Fruit fly (Drosophila melanogaster) whole organism, wandering third instar larva: ENCODE measurements around the gene fz.
A peak's percentile ranks its signal among the peaks of the same experiment; 100 is the strongest.

Experiments
- Abd-B ChIP-seq: fragments of >200 bp; optimal IDR thresholded peaks from 2 replicates; lab custom pipeline; 2017; ENCODE audit warnings: missing biosample characterization, missing genetic modification characterization
- CG32264 ChIP-seq: fragments of 200-800 bp; sonication (Bioruptor generic); optimal IDR thresholded peaks from 2 replicates; lab custom pipeline; 2016; ENCODE audit warnings: missing biosample characterization, missing genetic modification characterization
- CG9705 ChIP-seq: fragments of 200-800 bp; sonication (Bioruptor generic); optimal IDR thresholded peaks from 2 replicates; lab custom pipeline; 2018; ENCODE audit warnings: missing biosample characterization, mild to moderate bottlenecking, missing genetic modification characterization
- CrebA ChIP-seq: fragments of 200-800 bp; sonication (Bioruptor generic); optimal IDR thresholded peaks from 2 replicates; lab custom pipeline; 2016; ENCODE audit warnings: missing biosample characterization, mild to moderate bottlenecking, missing genetic modification characterization, borderline replicate concordance
- Dfd ChIP-seq: fragments of >200 bp; optimal IDR thresholded peaks from 2 replicates; lab custom pipeline; 2017; ENCODE audit warnings: missing biosample characterization, missing genetic modification characterization
- Dif ChIP-seq: fragments of 200-275, 200-300 bp; sonication (Bioruptor generic); optimal IDR thresholded peaks from 2 replicates; lab custom pipeline; 2018; ENCODE audit warnings: missing biosample characterization, missing genetic modification characterization; ENCODE audit not compliant: partially characterized antibody
- GATAd ChIP-seq: sonication (Bioruptor generic); optimal IDR thresholded peaks from 2 replicates; lab custom pipeline; 2016; ENCODE audit warnings: missing biosample characterization, missing genetic modification characterization
- HLH106 ChIP-seq: fragments of 200-800 bp; optimal IDR thresholded peaks from 3 replicates; lab custom pipeline; 2019; ENCODE audit warnings: missing biosample characterization, mild to moderate bottlenecking, missing genetic modification characterization, moderate library complexity
- Hnf4 ChIP-seq: fragments of 200-800 bp; sonication (Bioruptor generic); optimal IDR thresholded peaks from 2 replicates; lab custom pipeline; 2016; ENCODE audit warnings: missing biosample characterization, mild to moderate bottlenecking, missing genetic modification characterization
- Hr78 ChIP-seq: fragments of >200 bp; optimal IDR thresholded peaks from 2 replicates; lab custom pipeline; 2017; ENCODE audit warnings: missing biosample characterization, missing genetic modification characterization
- Hr83 ChIP-seq: fragments of 200-300 bp; sonication (Bioruptor generic); optimal IDR thresholded peaks from 2 replicates; lab custom pipeline; 2016; ENCODE audit warnings: missing biosample characterization, mild to moderate bottlenecking, missing genetic modification characterization, moderate library complexity; ENCODE audit not compliant: poor library complexity, severe bottlenecking
- Jra ChIP-seq: sonication (Bioruptor generic); optimal IDR thresholded peaks from 2 replicates; lab custom pipeline; 2016; ENCODE audit warnings: missing biosample characterization, missing genetic modification characterization
- Mio ChIP-seq: sonication (Bioruptor generic); optimal IDR thresholded peaks from 2 replicates; lab custom pipeline; 2016; ENCODE audit warnings: missing biosample characterization, missing genetic modification characterization
- Myc ChIP-seq: fragments of >200 bp; optimal IDR thresholded peaks from 2 replicates; lab custom pipeline; 2017
- N ChIP-seq: fragments of >200 bp; optimal IDR thresholded peaks from 2 replicates; lab custom pipeline; 2018; ENCODE audit warnings: missing biosample characterization, missing external identifiers, missing genetic modification characterization
- OdsH ChIP-seq: fragments of 200-800 bp; sonication (Bioruptor generic); optimal IDR thresholded peaks from 2 replicates; lab custom pipeline; 2016; ENCODE audit warnings: missing biosample characterization, mild to moderate bottlenecking, missing genetic modification characterization
- Rel ChIP-seq, 2 experiments: fragments of 200-800 bp; sonication (Bioruptor generic) in 1 of 2; optimal IDR thresholded peaks; 2 replicates in 1 of 2; 3 replicates in 1 of 2; lab custom pipeline; 2016 to 2019; ENCODE audit warnings: mild to moderate bottlenecking in 2 of 2, missing biosample characterization in 2 of 2, missing genetic modification characterization in 2 of 2, moderate library complexity in 1 of 2
- Sp1 ChIP-seq: fragments of 200-800 bp; sonication (Bioruptor generic); optimal IDR thresholded peaks from 3 replicates; lab custom pipeline; 2019; ENCODE audit warnings: missing biosample characterization, mild to moderate bottlenecking, missing genetic modification characterization, moderate library complexity
- Vsx2 ChIP-seq: fragments of 200-300, 225-300 bp; sonication (Bioruptor generic); optimal IDR thresholded peaks from 2 replicates; lab custom pipeline; 2018; ENCODE audit warnings: missing biosample characterization, missing genetic modification characterization; ENCODE audit not compliant: partially characterized antibody
- br ChIP-seq: fragments of 200-800 bp; sonication (Bioruptor generic); optimal IDR thresholded peaks from 2 replicates; lab custom pipeline; 2016; ENCODE audit warnings: missing biosample characterization, missing genetic modification characterization
- brk ChIP-seq: fragments of 200-800 bp; sonication (Bioruptor generic); optimal IDR thresholded peaks from 2 replicates; lab custom pipeline; 2016; ENCODE audit warnings: missing biosample characterization, mild to moderate bottlenecking, missing genetic modification characterization
- dl ChIP-seq, 2 experiments: fragments of 175-275, 200-275 bp in 1 of 2; fragments of 200-275 bp in 1 of 2; sonication (Bioruptor generic); optimal IDR thresholded peaks; lab custom pipeline; 2018; ENCODE audit warnings: mild to moderate bottlenecking in 2 of 2, missing biosample characterization in 2 of 2, missing genetic modification characterization in 2 of 2, moderate library complexity in 2 of 2; ENCODE audit not compliant: partially characterized antibody in 2 of 2, insufficient read depth in 1 of 2
- dmrt93B ChIP-seq: fragments of 200-800 bp; sonication (Bioruptor generic); optimal IDR thresholded peaks from 2 replicates; lab custom pipeline; 2018; ENCODE audit warnings: missing biosample characterization, mild to moderate bottlenecking, missing genetic modification characterization
- dsf ChIP-seq: sonication (Bioruptor generic); optimal IDR thresholded peaks from 2 replicates; lab custom pipeline; 2016; ENCODE audit warnings: missing biosample characterization, missing genetic modification characterization, borderline replicate concordance
- ey ChIP-seq: fragments of 200-800 bp; sonication (Bioruptor generic); optimal IDR thresholded peaks from 2 replicates; lab custom pipeline; 2016; ENCODE audit warnings: missing biosample characterization, missing genetic modification characterization
- foxo ChIP-seq, 2 experiments: fragments of 200-800 bp; sonication (Bioruptor generic); optimal IDR thresholded peaks; 2 replicates in 1 of 2; 3 replicates in 1 of 2; lab custom pipeline; 2016 to 2017; ENCODE audit warnings: missing biosample characterization in 2 of 2, missing genetic modification characterization in 2 of 2
- fru ChIP-seq: fragments of 200-800 bp; sonication (Bioruptor generic); optimal IDR thresholded peaks from 3 replicates; lab custom pipeline; 2016; ENCODE audit warnings: missing biosample characterization, mild to moderate bottlenecking, missing genetic modification characterization
- h ChIP-seq: fragments of 200-800 bp; sonication (Bioruptor generic); optimal IDR thresholded peaks from 3 replicates; lab custom pipeline; 2016; ENCODE audit warnings: missing biosample characterization, mild to moderate bottlenecking, missing genetic modification characterization
- jim ChIP-seq: fragments of 175-275, 200-325 bp; sonication (Bioruptor generic); optimal IDR thresholded peaks from 2 replicates; lab custom pipeline; 2016; ENCODE audit warnings: missing biosample characterization, mild to moderate bottlenecking, missing genetic modification characterization
- lola ChIP-seq: fragments of >200 bp; optimal IDR thresholded peaks from 2 replicates; lab custom pipeline; 2017; ENCODE audit warnings: missing biosample characterization, missing genetic modification characterization
- pan ChIP-seq: fragments of >200 bp; optimal IDR thresholded peaks from 2 replicates; lab custom pipeline; 2017
- psq ChIP-seq: fragments of 200-800 bp; sonication (Bioruptor generic); optimal IDR thresholded peaks from 3 replicates; lab custom pipeline; 2017; ENCODE audit warnings: missing biosample characterization, mild to moderate bottlenecking, missing genetic modification characterization, moderate library complexity
- rgr ChIP-seq: fragments of 200-800 bp; sonication (Bioruptor generic); optimal IDR thresholded peaks from 3 replicates; lab custom pipeline; 2016; ENCODE audit warnings: missing biosample characterization, mild to moderate bottlenecking, missing genetic modification characterization
- sage ChIP-seq: fragments of 200-800 bp; sonication (Bioruptor generic); optimal IDR thresholded peaks from 2 replicates; lab custom pipeline; 2016; ENCODE audit warnings: missing biosample characterization, mild to moderate bottlenecking, missing genetic modification characterization
- sv ChIP-seq: fragments of 200-800 bp; sonication (Bioruptor generic); optimal IDR thresholded peaks from 3 replicates; lab custom pipeline; 2016; ENCODE audit warnings: missing biosample characterization, missing genetic modification characterization
- tai ChIP-seq: sonication (Bioruptor generic); optimal IDR thresholded peaks from 2 replicates; lab custom pipeline; 2016; ENCODE audit warnings: missing biosample characterization, missing genetic modification characterization
- usp ChIP-seq: fragments of >200 bp; optimal IDR thresholded peaks from 2 replicates; lab custom pipeline; 2017; ENCODE audit warnings: missing biosample characterization, missing genetic modification characterization
- woc ChIP-seq: sonication (Bioruptor generic); optimal IDR thresholded peaks from 2 replicates; lab custom pipeline; 2016; ENCODE audit warnings: missing biosample characterization, mild to moderate bottlenecking, missing genetic modification characterization

Gene fz

DNA sequence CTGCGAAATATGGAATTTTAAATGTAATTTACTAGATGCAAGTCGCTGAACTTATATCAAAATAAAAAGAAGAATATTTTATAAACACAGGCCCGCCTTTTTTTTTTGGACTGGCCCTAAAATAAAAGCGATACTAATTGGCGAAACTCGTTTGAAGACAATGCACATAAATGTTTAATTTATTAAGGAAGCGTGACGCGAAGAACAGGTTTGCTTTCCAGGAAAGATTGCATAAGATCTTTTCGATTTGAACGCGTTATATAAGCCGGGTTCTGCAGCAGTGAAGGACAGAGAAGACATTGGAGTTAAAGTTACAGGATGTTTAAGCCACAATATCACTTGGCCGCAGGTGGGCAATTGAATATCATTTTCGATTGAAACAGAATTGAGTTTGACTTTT, 41.0 kb upstream of the fz start, which contains the start of gene CG7924:
TSS of gene CG7924 (plus strand) at position 301 of the 400 bp plus-strand sequence.
- TF ChIP-seq CrebA (GFP tag; lab: Kevin White, UChicago) (no peak), sv (GFP tag; lab: Kevin White, UChicago) (no peak), dsf (GFP tag; lab: Kevin White, UChicago) (no peak), woc (GFP tag; lab: Kevin White, UChicago) (no peak), Hnf4 (GFP tag; lab: Kevin White, UChicago) (no peak), Vsx2 (no peak), tai (GFP tag; lab: Kevin White, UChicago) (no peak), br (GFP tag; lab: Kevin White, UChicago) (no peak), rgr (GFP tag; lab: Kevin White, UChicago) (no peak), Abd-B (GFP tag; lab: Kevin White, UChicago) (no peak), HLH106 (tag; lab: Kevin White, UChicago) (no peak), N (no peak), Jra (GFP tag; lab: Kevin White, UChicago) (no peak), psq (GFP tag; lab: Kevin White, UChicago) (no peak)

dm6 chr3L:14235820-14236219, 38.3 kb upstream of the fz start, which contains the start of gene CG34244:
TSS of gene CG34244 (minus strand) at chr3L:14235941.
- TF ChIP-seq Myc (lab: Kevin White, UChicago) (peak; percentile 31), Hr83 (no peak)

dm6 chr3L:14236335-14236734, 37.8 kb upstream of the fz start, which contains the start of gene CG7906:
TSS of gene CG7906 (plus strand) at chr3L:14236635.
- TF ChIP-seq ey (GFP tag; lab: Kevin White, UChicago): no peak
- TF ChIP-seq Hr83: no peak
- no peak for TF ChIP-seq dmrt93B (GFP tag; lab: Kevin White, UChicago)
- no peak for TF ChIP-seq Rel (GFP tag; optimal IDR thresholded peaks at IDR 0.05; lab: Kevin White, UChicago)
- TF ChIP-seq Rel (tag; optimal IDR thresholded peaks at IDR 0.05; lab: Kevin White, UChicago): no peak
- no peak for TF ChIP-seq Dif
- no peak for TF ChIP-seq h (GFP tag; lab: Kevin White, UChicago)
- TF ChIP-seq HLH106 (tag; lab: Kevin White, UChicago): no peak
- no peak for TF ChIP-seq Mio (GFP tag; lab: Kevin White, UChicago)
- no peak for TF ChIP-seq rgr (GFP tag; lab: Kevin White, UChicago)
- no peak for TF ChIP-seq OdsH (GFP tag; lab: Kevin White, UChicago)
- no peak for TF ChIP-seq Abd-B (GFP tag; lab: Kevin White, UChicago)
- no peak for TF ChIP-seq sv (GFP tag; lab: Kevin White, UChicago)
- no peak for TF ChIP-seq woc (GFP tag; lab: Kevin White, UChicago)

- TF ChIP-seq dl (GFP tag; optimal IDR thresholded peaks at IDR 0.05; lab: Kevin White, UChicago; ENCODE audit: insufficient read depth in 1 of 2, partially characterized antibody in 2 of 2): no peak
- TF ChIP-seq dmrt93B (GFP tag; lab: Kevin White, UChicago): no peak
- TF ChIP-seq Hr83: no peak
- TF ChIP-seq Dfd (GFP tag; lab: Kevin White, UChicago): no peak
- TF ChIP-seq tai (GFP tag; lab: Kevin White, UChicago): no peak
- peak; percentile 61 for TF ChIP-seq Sp1 (GFP tag; lab: Kevin White, UChicago)
- TF ChIP-seq Jra (GFP tag; lab: Kevin White, UChicago): no peak
- TF ChIP-seq usp: no peak
- TF ChIP-seq CrebA (GFP tag; lab: Kevin White, UChicago): no peak
- TF ChIP-seq dsf (GFP tag; lab: Kevin White, UChicago): no peak
- no peak for TF ChIP-seq Hnf4 (GFP tag; lab: Kevin White, UChicago)
- no peak for TF ChIP-seq Vsx2
- TF ChIP-seq sage (GFP tag; lab: Kevin White, UChicago): no peak
- no peak for TF ChIP-seq Hr78 (GFP tag; lab: Kevin White, UChicago)
- peak; percentile 13 for TF ChIP-seq woc (GFP tag; lab: Kevin White, UChicago)
- peak; percentile 3 for TF ChIP-seq CG32264 (GFP tag; lab: Kevin White, UChicago)
- TF ChIP-seq br (GFP tag; lab: Kevin White, UChicago): no peak
- no peak for TF ChIP-seq lola
- TF ChIP-seq fru (GFP tag; lab: Kevin White, UChicago): peak; percentile 57
- TF ChIP-seq brk: no peak
- TF ChIP-seq rgr (GFP tag; lab: Kevin White, UChicago): peak; percentile 31
- TF ChIP-seq h (GFP tag; lab: Kevin White, UChicago): peak; percentile 51
- TF ChIP-seq OdsH (GFP tag; lab: Kevin White, UChicago): peak; percentile 58
- no peak for TF ChIP-seq Dif
- no peak for TF ChIP-seq N
- TF ChIP-seq Abd-B (GFP tag; lab: Kevin White, UChicago): no peak
- peak; percentile 32 for TF ChIP-seq HLH106 (tag; lab: Kevin White, UChicago)
- peak in 1 of 2 experiments; percentile 56 for TF ChIP-seq foxo (GFP tag; optimal IDR thresholded peaks at IDR 0.05; lab: Kevin White, UChicago)
- no peak for TF ChIP-seq GATAd (GFP tag; lab: Kevin White, UChicago)
- TF ChIP-seq ey (GFP tag; lab: Kevin White, UChicago): peak; percentile 34
- no peak for TF ChIP-seq Rel (GFP tag; optimal IDR thresholded peaks at IDR 0.05; lab: Kevin White, UChicago)
- TF ChIP-seq Rel (tag; optimal IDR thresholded peaks at IDR 0.05; lab: Kevin White, UChicago): no peak
- no peak for TF ChIP-seq jim
- no peak for TF ChIP-seq CG9705 (GFP tag; lab: Kevin White, UChicago)
- peak; percentile 47 for TF ChIP-seq psq (GFP tag; lab: Kevin White, UChicago)
- no peak for TF ChIP-seq sv (GFP tag; lab: Kevin White, UChicago)
- no peak for TF ChIP-seq Myc (lab: Kevin White, UChicago)
- no peak for TF ChIP-seq pan (lab: Kevin White, UChicago)
- TF ChIP-seq Mio (GFP tag; lab: Kevin White, UChicago): no peak
These were observed 34.8 kb upstream of the fz start for dm6 chr3L:14239325-14239724.
